ENCODE assay signal across 5 worm cellular contexts in genomic region chrIV:5731597-5731996, ce11.
TF ChIP-seq lines count a peak whose summit lies in the region.

Gene H35B03.2 (minus strand): TSS chrIV:5731674.

TF ChIP-seq in whole organism, L1 larva, 84 proteins besides CTCF, POLR2A, EP300 and RAD21 (continued from another document and continues in another):
- TF ChIP-seq ama-1 (optimal IDR thresholded peaks at IDR 0.05; lab: Kevin White, UChicago) (no peak), blmp-1 (tag; optimal IDR thresholded peaks at IDR 0.05; lab: Kevin White, UChicago) (peak; percentile 65), nhr-11 (tag; optimal IDR thresholded peaks at IDR 0.05; lab: Kevin White, UChicago) (peak; percentile 26), ztf-11 (tag; optimal IDR thresholded peaks at IDR 0.05; lab: Kevin White, UChicago) (no peak), egl-13 (tag; optimal IDR thresholded peaks at IDR 0.05; lab: Kevin White, UChicago) (peak; percentile 62), xbp-1 (tag; optimal IDR thresholded peaks at IDR 0.05; lab: Kevin White, UChicago) (peak; percentile 71), hpl-2 (GFP tag; optimal IDR thresholded peaks at IDR 0.05; lab: Kevin White, UChicago) (no peak), aly-2 (tag; optimal IDR thresholded peaks at IDR 0.05; lab: Kevin White, UChicago) (peak; percentile 69), ces-1 (GFP tag; optimal IDR thresholded peaks at IDR 0.05; lab: Kevin White, UChicago) (no peak), hlh-17 (GFP tag; optimal IDR thresholded peaks at IDR 0.05; lab: Kevin White, UChicago; ENCODE audit: borderline replicate concordance) (no peak), C16A3.4 (tag; optimal IDR thresholded peaks at IDR 0.05; lab: Kevin White, UChicago) (peak; percentile 57), lir-3 (tag; optimal IDR thresholded peaks at IDR 0.05; lab: Kevin White, UChicago; ENCODE audit: poor library complexity) (peak; percentile 35), fos-1 (tag; optimal IDR thresholded peaks at IDR 0.05; lab: Kevin White, UChicago) (peak; percentile 71), nhr-76 (tag; optimal IDR thresholded peaks at IDR 0.05; lab: Kevin White, UChicago) (no peak), lin-39 (tag; optimal IDR thresholded peaks at IDR 0.05; lab: Kevin White, UChicago) (peak; percentile 72), fkh-10 (GFP tag; optimal IDR thresholded peaks at IDR 0.05; lab: Kevin White, UChicago) (peak; percentile 12), ztf-4 (tag; optimal IDR thresholded peaks at IDR 0.05; lab: Kevin White, UChicago) (no peak), nhr-85 (tag; lab: Kevin White, UChicago) (peak; percentile 67), nhr-90 (tag; optimal IDR thresholded peaks at IDR 0.05; lab: Kevin White, UChicago; ENCODE audit: poor library complexity) (peak; percentile 70), efl-1 (optimal IDR thresholded peaks at IDR 0.05; lab: Kevin White, UChicago) (peak; percentile 88 to 98), efl-1 (GFP tag; optimal IDR thresholded peaks at IDR 0.05 in 1 of 2; lab: Kevin White, UChicago) (peak; percentile 98 to 100), dpl-1 (GFP tag; optimal IDR thresholded peaks at IDR 0.05; lab: Kevin White, UChicago) (peak; percentile 98 to 99 (median 98)), pqm-1 (tag; optimal IDR thresholded peaks at IDR 0.05; lab: Kevin White, UChicago) (no peak), tbx-2 (tag; optimal IDR thresholded peaks at IDR 0.05; lab: Kevin White, UChicago) (peak; percentile 76), mab-9 (GFP tag; IDR thresholded peaks at IDR 0.05; lab: Robert Waterston, UW) (no peak), ceh-8 (GFP tag; optimal IDR thresholded peaks at IDR 0.05; lab: Kevin White, UChicago) (no peak)

TF ChIP-seq in whole organism, L2 larva, 48 proteins besides CTCF, POLR2A, EP300 and RAD21 (continued from another document and continues in another):
- TF ChIP-seq dmd-4 (tag; optimal IDR thresholded peaks at IDR 0.05; lab: Kevin White, UChicago) (no peak), fos-1 (tag; optimal IDR thresholded peaks at IDR 0.05; lab: Kevin White, UChicago) (peak; percentile 11), aly-2 (tag; optimal IDR thresholded peaks at IDR 0.05; lab: Kevin White, UChicago) (no peak), ztf-1 (GFP tag; conservative IDR thresholded peaks at IDR 0.05; lab: Robert Waterston, UW) (no peak), nhr-129 (tag; optimal IDR thresholded peaks at IDR 0.05; lab: Kevin White, UChicago) (peak; percentile 50), peb-1 (tag; optimal IDR thresholded peaks at IDR 0.05; lab: Kevin White, UChicago) (no peak), ztf-4 (tag; optimal IDR thresholded peaks at IDR 0.05; lab: Kevin White, UChicago) (no peak), nhr-21 (tag; optimal IDR thresholded peaks at IDR 0.05; lab: Kevin White, UChicago) (peak; percentile 34), nhr-77 (tag; optimal IDR thresholded peaks at IDR 0.05; lab: Kevin White, UChicago) (no peak), ceh-16 (tag; optimal IDR thresholded peaks at IDR 0.05; lab: Kevin White, UChicago) (no peak), gmeb-1 (tag; optimal IDR thresholded peaks at IDR 0.05; lab: Kevin White, UChicago) (peak; percentile 98), nhr-237 (tag; optimal IDR thresholded peaks at IDR 0.05; lab: Kevin White, UChicago) (no peak), mbf-1 (tag; optimal IDR thresholded peaks at IDR 0.05; lab: Kevin White, UChicago) (no peak), Y55F3AM.14 (GFP tag; optimal IDR thresholded peaks at IDR 0.05; lab: Kevin White, UChicago) (no peak), F13H6.1 (tag; optimal IDR thresholded peaks at IDR 0.05; lab: Kevin White, UChicago) (peak; percentile 36), snpc-4 (tag; optimal IDR thresholded peaks at IDR 0.05; lab: Kevin White, UChicago) (peak; percentile 36), egl-27 (tag; optimal IDR thresholded peaks at IDR 0.05; lab: Kevin White, UChicago) (no peak), crh-2 (tag; optimal IDR thresholded peaks at IDR 0.05; lab: Kevin White, UChicago) (peak; percentile 70), lin-39 (tag; optimal IDR thresholded peaks at IDR 0.05; lab: Kevin White, UChicago) (no peak), alr-1 (tag; optimal IDR thresholded peaks at IDR 0.05; lab: Kevin White, UChicago) (no peak), nhr-12 (tag; optimal IDR thresholded peaks at IDR 0.05; lab: Kevin White, UChicago) (no peak), C34F6.9 (tag; optimal IDR thresholded peaks at IDR 0.05; lab: Kevin White, UChicago) (peak; percentile 73), sma-3 (GFP tag; optimal IDR thresholded peaks at IDR 0.05; lab: Kevin White, UChicago) (peak; percentile 53), unc-55 (GFP tag; optimal IDR thresholded peaks at IDR 0.05; lab: Kevin White, UChicago) (peak; percentile 90), unc-39 (tag; optimal IDR thresholded peaks at IDR 0.05; lab: Kevin White, UChicago) (no peak), nhr-10 (tag; optimal IDR thresholded peaks at IDR 0.05; lab: Kevin White, UChicago) (no peak), ZK546.5 (tag; optimal IDR thresholded peaks at IDR 0.05; lab: Kevin White, UChicago) (no peak), nhr-23 (tag; optimal IDR thresholded peaks at IDR 0.05; lab: Kevin White, UChicago) (no peak), skn-1 (tag; optimal IDR thresholded peaks at IDR 0.05; lab: Kevin White, UChicago) (no peak)

TF ChIP-seq in whole organism, L3 larva, 47 proteins besides CTCF, POLR2A, EP300 and RAD21 (continued from another document and continues in another):
- TF ChIP-seq snpc-4 (tag; optimal IDR thresholded peaks at IDR 0.05; lab: Kevin White, UChicago) (peak; percentile 58), ztf-4 (tag; optimal IDR thresholded peaks at IDR 0.05; lab: Kevin White, UChicago) (no peak), lin-39 (tag; optimal IDR thresholded peaks at IDR 0.05; lab: Kevin White, UChicago) (no peak), ztf-11 (tag; optimal IDR thresholded peaks at IDR 0.05; lab: Kevin White, UChicago) (no peak), nfya-1 (tag; optimal IDR thresholded peaks at IDR 0.05; lab: Kevin White, UChicago; ENCODE audit: insufficient read depth) (peak; percentile 83), egl-5 (tag; optimal IDR thresholded peaks at IDR 0.05; lab: Kevin White, UChicago) (no peak), ceh-16 (tag; optimal IDR thresholded peaks at IDR 0.05; lab: Kevin White, UChicago) (no peak), pqm-1 (tag; optimal IDR thresholded peaks at IDR 0.05; lab: Kevin White, UChicago) (no peak), mdl-1 (tag; optimal IDR thresholded peaks at IDR 0.05; lab: Kevin White, UChicago) (no peak), ZK546.5 (tag; optimal IDR thresholded peaks at IDR 0.05; lab: Kevin White, UChicago) (no peak), nhr-28 (tag; optimal IDR thresholded peaks at IDR 0.05; lab: Kevin White, UChicago) (no peak), fos-1 (tag; optimal IDR thresholded peaks at IDR 0.05; lab: Kevin White, UChicago) (no peak), elt-1 (tag; optimal IDR thresholded peaks at IDR 0.05; lab: Kevin White, UChicago) (no peak), lin-15B (tag; optimal IDR thresholded peaks at IDR 0.05; lab: Kevin White, UChicago) (peak; percentile 86), ceh-28 (tag; optimal IDR thresholded peaks at IDR 0.05; lab: Kevin White, UChicago) (peak; percentile 2), nhr-43 (tag; optimal IDR thresholded peaks at IDR 0.05; lab: Kevin White, UChicago; ENCODE audit: poor library complexity, severe bottlenecking) (no peak), aly-2 (tag; optimal IDR thresholded peaks at IDR 0.05; lab: Kevin White, UChicago) (no peak), jun-1 (tag; optimal IDR thresholded peaks at IDR 0.05; lab: Kevin White, UChicago) (peak; percentile 18), sea-2 (GFP tag; optimal IDR thresholded peaks at IDR 0.05; lab: Kevin White, UChicago) (no peak), R02D3.7 (tag; optimal IDR thresholded peaks at IDR 0.05; lab: Kevin White, UChicago) (peak; percentile 98), elt-3 (tag; optimal IDR thresholded peaks at IDR 0.05; lab: Kevin White, UChicago) (no peak), nhr-77 (tag; optimal IDR thresholded peaks at IDR 0.05; lab: Kevin White, UChicago) (no peak), nhr-23 (tag; optimal IDR thresholded peaks at IDR 0.05; lab: Kevin White, UChicago) (no peak), tbx-2 (tag; optimal IDR thresholded peaks at IDR 0.05; lab: Kevin White, UChicago) (no peak), daf-12 (tag; optimal IDR thresholded peaks at IDR 0.05; lab: Kevin White, UChicago) (no peak), nhr-12 (tag; optimal IDR thresholded peaks at IDR 0.05; lab: Kevin White, UChicago) (no peak), pha-4 (tag; optimal IDR thresholded peaks at IDR 0.05; lab: Kevin White, UChicago) (peak; percentile 80), hmg-11 (tag; optimal IDR thresholded peaks at IDR 0.05; lab: Kevin White, UChicago) (peak; percentile 23), ceh-82 (tag; optimal IDR thresholded peaks at IDR 0.05; lab: Kevin White, UChicago) (no peak), nhr-237 (tag; optimal IDR thresholded peaks at IDR 0.05; lab: Kevin White, UChicago) (no peak)

TF ChIP-seq in whole organism, L4 larva, 104 proteins besides CTCF, POLR2A, EP300 and RAD21 (continued from another document):
- peak; percentile 99 for TF ChIP-seq Y48G9A.11 (GFP tag; IDR thresholded peaks at IDR 0.05; lab: Robert Waterston, UW)
TF ChIP-seq in whole organism, L4 larva: peak in this region for 11.

TF ChIP-seq in whole organism, young adult, 124 proteins besides CTCF, POLR2A, EP300 and RAD21 (continued from another document):
- TF ChIP-seq hlh-12 (tag; optimal IDR thresholded peaks at IDR 0.05; lab: Kevin White, UChicago) (no peak), lin-54 (GFP tag; optimal IDR thresholded peaks at IDR 0.05; lab: Kevin White, UChicago) (peak; percentile 92), snpc-4 (GFP tag; optimal IDR thresholded peaks at IDR 0.05; lab: Kevin White, UChicago) (peak; percentile 52), snpc-4 (tag; optimal IDR thresholded peaks at IDR 0.05; lab: Kevin White, UChicago) (peak in 3 of 4 experiments; percentile 80 to 86 (median 83))
